Fruit fly (Drosophila melanogaster) whole organism, prepupa: ENCODE data around the gene CG12951.

Experiments
- CG10631 ChIP-seq: fragments of 200-800 bp; sonication (Bioruptor generic); optimal IDR thresholded peaks from 2 replicates; lab custom pipeline; 2016; ENCODE audit warnings: missing biosample characterization, missing genetic modification characterization
- CG11902 ChIP-seq: fragments of 200-800 bp; sonication (Bioruptor generic); optimal IDR thresholded peaks from 3 replicates; lab custom pipeline; 2016; ENCODE audit warnings: missing biosample characterization, missing genetic modification characterization
- CG1621 ChIP-seq: fragments of 200-800 bp; sonication (Bioruptor generic); optimal IDR thresholded peaks from 3 replicates; lab custom pipeline; 2018; ENCODE audit warnings: missing biosample characterization, mild to moderate bottlenecking, missing genetic modification characterization
- CG16779 ChIP-seq: fragments of 200-800 bp; sonication (Bioruptor generic); optimal IDR thresholded peaks from 3 replicates; lab custom pipeline; 2017; ENCODE audit warnings: missing biosample characterization, mild to moderate bottlenecking, missing genetic modification characterization
- CG3032 ChIP-seq: fragments of 200-800 bp; optimal IDR thresholded peaks from 2 replicates; lab custom pipeline; 2019; ENCODE audit warnings: missing biosample characterization, mild to moderate bottlenecking, missing genetic modification characterization, moderate library complexity
- CG32006 ChIP-seq: fragments of 200-800 bp; sonication (Bioruptor generic); optimal IDR thresholded peaks from 3 replicates; lab custom pipeline; 2017; ENCODE audit warnings: missing biosample characterization, mild to moderate bottlenecking, missing genetic modification characterization
- CG3919 ChIP-seq: fragments of 200-800 bp; sonication (Bioruptor generic); optimal IDR thresholded peaks from 3 replicates; lab custom pipeline; 2016; ENCODE audit warnings: missing biosample characterization, missing genetic modification characterization
- CG6276 ChIP-seq: fragments of 200-800 bp; sonication (Bioruptor generic); optimal IDR thresholded peaks from 2 replicates; lab custom pipeline; 2017; ENCODE audit warnings: missing biosample characterization, mild to moderate bottlenecking, missing genetic modification characterization
- CG6792 ChIP-seq: fragments of 200-800 bp; sonication (Bioruptor generic); optimal IDR thresholded peaks from 3 replicates; lab custom pipeline; 2016; ENCODE audit warnings: missing biosample characterization, missing genetic modification characterization
- CG6808 ChIP-seq: fragments of 200-800 bp; sonication (Bioruptor generic); optimal IDR thresholded peaks from 3 replicates; lab custom pipeline; 2017; ENCODE audit warnings: missing biosample characterization, missing genetic modification characterization, mild to moderate bottlenecking, moderate library complexity, missing genetic modification reagents
- CG7368 ChIP-seq: fragments of 200-800 bp; sonication (Bioruptor generic); optimal IDR thresholded peaks from 3 replicates; lab custom pipeline; 2016; ENCODE audit warnings: missing biosample characterization, missing genetic modification characterization
- CG8119 ChIP-seq: fragments of 200-800 bp; sonication (Bioruptor generic); IDR thresholded peaks from 3 replicates; pipeline ENCODE4 v1.3.6; 2022; ENCODE audit warnings: missing biosample characterization, missing genetic modification characterization
- CG8319 ChIP-seq: fragments of 200-800 bp; sonication (Bioruptor generic); optimal IDR thresholded peaks from 3 replicates; lab custom pipeline; 2016; ENCODE audit warnings: missing biosample characterization, missing genetic modification characterization
- CG8632 ChIP-seq: fragments of 200-800 bp; sonication (Bioruptor generic); optimal IDR thresholded peaks from 3 replicates; lab custom pipeline; 2016; ENCODE audit warnings: missing biosample characterization, missing genetic modification characterization
- CG9139 ChIP-seq: fragments of 200-800 bp; sonication (Bioruptor generic); optimal IDR thresholded peaks from 3 replicates; lab custom pipeline; 2017; ENCODE audit warnings: missing biosample characterization, mild to moderate bottlenecking, missing genetic modification characterization
- Eip78C ChIP-seq: fragments of 200-800 bp; sonication (Bioruptor generic); peaks from one replicate; lab custom pipeline; 2016; ENCODE audit warnings: missing biosample characterization, missing genetic modification characterization
- Eip93F ChIP-seq: fragments of 200-800 bp; sonication (Bioruptor generic); optimal IDR thresholded peaks from 2 replicates; lab custom pipeline; 2016; ENCODE audit warnings: missing biosample characterization, mild to moderate bottlenecking, missing genetic modification characterization
- Ets96B ChIP-seq: fragments of 200-800 bp; optimal IDR thresholded peaks from 2 replicates; lab custom pipeline; 2019; ENCODE audit warnings: missing biosample characterization, mild to moderate bottlenecking, missing genetic modification characterization, moderate library complexity
- Gug ChIP-seq: fragments of 200-800 bp; sonication (Bioruptor generic); IDR thresholded peaks from 2 replicates; pipeline ENCODE4 v1.3.6; 2022; ENCODE audit warnings: missing biosample characterization, missing genetic modification characterization
- Hr39 ChIP-seq: fragments of 200-800 bp; sonication (Bioruptor generic); optimal IDR thresholded peaks from 2 replicates; lab custom pipeline; 2016; ENCODE audit warnings: missing biosample characterization, missing genetic modification characterization
- Hr4 ChIP-seq: fragments of 200-800 bp; sonication (Bioruptor generic); optimal IDR thresholded peaks from 3 replicates; lab custom pipeline; 2016; ENCODE audit warnings: missing biosample characterization, missing genetic modification characterization
- Met ChIP-seq: fragments of 200-800 bp; sonication (Bioruptor generic); optimal IDR thresholded peaks from 3 replicates; lab custom pipeline; 2016; ENCODE audit warnings: missing biosample characterization, missing genetic modification characterization
- Smox ChIP-seq: fragments of 200-800 bp; sonication (Bioruptor generic); optimal IDR thresholded peaks from 3 replicates; lab custom pipeline; 2016; ENCODE audit warnings: missing biosample characterization, missing genetic modification characterization
- Sox102F ChIP-seq: fragments of 200-800 bp; sonication (Bioruptor generic); optimal IDR thresholded peaks from 2 replicates; lab custom pipeline; 2016; ENCODE audit warnings: missing biosample characterization, mild to moderate bottlenecking, missing genetic modification characterization
- Sox14 ChIP-seq: fragments of 200-800 bp; sonication (Bioruptor generic); optimal IDR thresholded peaks from 3 replicates; lab custom pipeline; 2016; ENCODE audit warnings: missing biosample characterization, missing genetic modification characterization
- achi ChIP-seq: fragments of 200-800 bp; sonication (Bioruptor generic); optimal IDR thresholded peaks from 3 replicates; lab custom pipeline; 2016; ENCODE audit warnings: missing biosample characterization, missing genetic modification characterization
- acj6 ChIP-seq: fragments of 200-800 bp; sonication (Bioruptor generic); optimal IDR thresholded peaks from 3 replicates; lab custom pipeline; 2016; ENCODE audit warnings: missing biosample characterization, missing genetic modification characterization
- dsx ChIP-seq: fragments of 200-800 bp; optimal IDR thresholded peaks from 3 replicates; lab custom pipeline; 2019; ENCODE audit warnings: missing biosample characterization, mild to moderate bottlenecking, missing genetic modification characterization, moderate library complexity; ENCODE audit not compliant: poor library complexity, severe bottlenecking
- esn ChIP-seq: fragments of 200-800 bp; sonication (Bioruptor generic); optimal IDR thresholded peaks from 2 replicates; lab custom pipeline; 2016; ENCODE audit warnings: missing biosample characterization, mild to moderate bottlenecking, missing genetic modification characterization, moderate library complexity
- fd85E ChIP-seq: fragments of 200-800 bp; sonication (Bioruptor generic); optimal IDR thresholded peaks from 3 replicates; lab custom pipeline; 2016; ENCODE audit warnings: missing biosample characterization, missing genetic modification characterization
- fkh ChIP-seq: fragments of 200-800 bp; sonication (Bioruptor generic); optimal IDR thresholded peaks from 3 replicates; lab custom pipeline; 2017; ENCODE audit warnings: missing biosample characterization, mild to moderate bottlenecking, missing genetic modification characterization, moderate library complexity
- net ChIP-seq: fragments of 200-800 bp; sonication (Bioruptor generic); optimal IDR thresholded peaks from 3 replicates; lab custom pipeline; 2016; ENCODE audit warnings: missing biosample characterization, missing genetic modification characterization
- pdm3 ChIP-seq: fragments of 200-800 bp; sonication (Bioruptor generic); optimal IDR thresholded peaks from 3 replicates; lab custom pipeline; 2016; ENCODE audit warnings: missing biosample characterization, missing genetic modification characterization
- salr ChIP-seq, 2 experiments: fragments of 200-800 bp; sonication (Bioruptor generic); optimal IDR thresholded peaks; 3 replicates each; lab custom pipeline; 2016 to 2018; ENCODE audit warnings: missing biosample characterization in 2 of 2, missing genetic modification characterization in 2 of 2, mild to moderate bottlenecking in 1 of 2
- ss ChIP-seq, 2 experiments: fragments of 200-800 bp; sonication (Bioruptor generic); optimal IDR thresholded peaks; 2 replicates in 1 of 2; 3 replicates in 1 of 2; lab custom pipeline; 2017 to 2018; ENCODE audit warnings: mild to moderate bottlenecking in 2 of 2, missing biosample characterization in 2 of 2, missing genetic modification characterization in 2 of 2, moderate library complexity in 1 of 2
- topi ChIP-seq: fragments of 200-800 bp; sonication (Bioruptor generic); optimal IDR thresholded peaks from 3 replicates; lab custom pipeline; 2016; ENCODE audit warnings: missing biosample characterization, missing genetic modification characterization

Gene CG12951

DNA sequence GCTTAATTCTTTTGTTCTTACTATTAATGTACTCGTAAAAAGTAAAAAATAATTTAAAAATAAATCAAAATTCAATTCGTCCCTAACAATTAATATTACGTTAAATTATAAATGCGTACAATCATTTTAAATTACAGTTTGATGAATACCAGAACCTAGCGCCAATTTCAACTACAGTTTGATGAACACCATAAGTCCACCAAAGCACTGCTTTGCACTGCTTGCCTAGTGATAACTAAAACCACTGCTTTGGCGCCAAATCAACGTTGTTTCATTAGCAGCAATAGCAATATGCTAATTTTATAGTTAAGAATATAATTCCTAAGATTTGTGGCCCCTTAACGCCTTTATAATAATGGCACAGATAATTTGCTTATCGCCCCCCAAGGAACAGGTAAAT lies 1.3 kb downstream of the CG12951 start:
- TF ChIP-seq esn = no peak
- TF ChIP-seq CG6276 (GFP tag; lab: Kevin White, UChicago) = no peak
- TF ChIP-seq Smox = no peak
- no peak for TF ChIP-seq salr (GFP tag; optimal IDR thresholded peaks at IDR 0.05; lab: Kevin White, UChicago)
- TF ChIP-seq CG32006 = no peak
- TF ChIP-seq Hr39 (GFP tag; lab: Kevin White, UChicago) = no peak
- no peak for TF ChIP-seq CG6792 (GFP tag; lab: Kevin White, UChicago)
- TF ChIP-seq CG11902 = no peak
- TF ChIP-seq pdm3 (GFP tag; lab: Kevin White, UChicago) = no peak
- no peak for TF ChIP-seq fd85E (GFP tag; lab: Kevin White, UChicago)
- no peak for TF ChIP-seq topi (GFP tag; lab: Kevin White, UChicago)
- TF ChIP-seq acj6 (GFP tag; lab: Kevin White, UChicago) = no peak
- no peak for TF ChIP-seq Hr4 (GFP tag; lab: Kevin White, UChicago)

DNA sequence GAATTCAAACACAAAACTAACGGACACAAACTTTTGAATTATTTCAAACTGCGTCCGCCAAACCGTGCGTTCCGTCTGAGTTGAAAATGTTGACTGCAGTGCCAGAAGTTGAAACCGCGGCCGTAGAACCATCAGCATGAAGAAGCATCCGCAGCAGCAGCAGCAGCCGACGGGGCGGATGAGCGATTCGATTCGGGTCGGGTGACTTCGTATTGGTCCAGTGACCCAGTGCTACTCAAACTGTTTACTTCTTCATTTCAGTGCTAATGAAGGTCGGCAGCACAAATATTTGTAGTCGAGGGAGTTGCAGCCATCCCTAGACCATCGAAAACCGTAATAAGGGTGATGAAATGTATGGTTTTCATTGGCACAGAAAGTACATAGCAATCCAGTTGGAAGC lies 1.7 kb downstream of the CG12951 start, which contains the start of gene CG8861:
CG8861 (minus strand) TSS at position 101 of the 400 bp plus-strand sequence.
- no peak for TF ChIP-seq CG8319

DNA sequence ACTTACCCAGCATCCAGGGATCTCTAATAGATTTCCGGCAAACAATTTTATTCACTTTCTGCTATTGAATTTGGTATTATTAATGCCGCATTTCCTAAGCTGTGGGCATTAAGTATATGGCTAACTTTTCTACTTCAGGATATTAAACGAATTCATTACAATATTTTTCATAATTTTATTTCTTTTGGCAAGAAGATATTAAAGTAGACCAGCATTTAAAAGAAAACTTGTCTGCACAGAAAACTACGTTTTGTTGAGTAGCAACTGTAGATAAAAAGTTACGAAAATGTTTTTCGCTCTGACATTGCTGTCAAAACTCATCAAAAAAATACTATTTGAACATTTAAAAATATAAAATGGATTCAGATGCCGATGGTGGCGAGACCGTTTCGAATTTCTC lies 8.7 kb downstream of the CG12951 start, which contains the start of gene HP1e:
HP1e (plus strand) TSS at position 301 of the 400 bp plus-strand sequence.
- TF ChIP-seq CG10631 (GFP tag; lab: Kevin White, UChicago) (no peak), esn (no peak), CG16779 (no peak), Sox14 (GFP tag; lab: Kevin White, UChicago) (no peak), CG9139 (GFP tag; lab: Kevin White, UChicago) (no peak), CG6792 (GFP tag; lab: Kevin White, UChicago) (no peak), Eip93F (GFP tag; lab: Kevin White, UChicago) (no peak), Sox102F (GFP tag; lab: Kevin White, UChicago) (no peak)

DNA sequence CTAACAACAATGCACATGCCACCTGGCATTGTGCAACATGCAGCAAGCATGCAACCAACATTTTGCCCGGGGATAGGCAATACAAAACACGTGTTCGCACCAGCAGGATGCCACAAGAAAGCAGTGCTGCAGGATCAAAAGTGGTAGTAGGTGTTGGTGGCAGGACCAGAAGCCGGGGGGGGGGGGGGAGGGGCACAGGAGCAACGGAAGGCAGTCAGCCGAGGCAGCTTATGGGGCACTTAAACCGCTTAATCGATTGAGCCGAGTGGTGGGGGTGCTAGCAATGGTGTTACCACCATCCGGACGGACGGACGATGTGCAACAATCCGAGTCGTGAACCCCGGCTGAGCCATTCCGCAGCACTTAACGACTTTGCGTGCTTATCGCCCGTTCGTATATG lies 33.0 kb downstream of the CG12951 start:
- no peak for TF ChIP-seq CG6808 (GFP tag; lab: Kevin White, UChicago)
- TF ChIP-seq Met (GFP tag; lab: Kevin White, UChicago) = no peak
- no peak for TF ChIP-seq acj6 (GFP tag; lab: Kevin White, UChicago)
- TF ChIP-seq Gug (GFP tag; lab: Robert Waterston, UW) = no peak

DNA sequence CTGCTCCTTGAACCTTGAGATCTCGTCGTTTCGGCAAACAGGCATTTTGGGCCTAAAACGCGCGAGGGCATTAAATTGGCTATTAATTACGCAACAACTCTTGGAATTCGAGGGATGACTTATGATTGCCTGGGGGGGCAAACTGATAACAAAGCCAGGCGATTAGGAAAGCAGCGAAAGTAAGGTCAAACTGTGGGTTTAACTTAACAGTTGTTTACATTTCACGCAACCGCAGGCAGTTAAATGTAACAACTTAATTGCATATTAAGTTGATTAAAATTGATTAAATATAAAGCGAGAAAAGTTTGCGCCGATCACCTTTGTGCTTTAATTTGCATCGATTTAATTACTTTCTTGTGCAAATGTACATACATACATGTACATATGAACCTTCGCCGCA lies 42.4 kb downstream of the CG12951 start:
- TF ChIP-seq CG3919 (GFP tag; lab: Kevin White, UChicago) (no peak), CG8119 (GFP tag; lab: Robert Waterston, UW) (no peak), Sox102F (GFP tag; lab: Kevin White, UChicago) (no peak), Ets96B (tag; lab: Kevin White, UChicago) (no peak), CG1621 (tag; lab: Kevin White, UChicago) (no peak), fkh (GFP tag; lab: Kevin White, UChicago) (no peak), Met (GFP tag; lab: Kevin White, UChicago) (no peak), ss (GFP tag; optimal IDR thresholded peaks at IDR 0.05; lab: Kevin White, UChicago) (no peak), acj6 (GFP tag; lab: Kevin White, UChicago) (no peak), CG8632 (GFP tag; lab: Kevin White, UChicago) (no peak), net (GFP tag; lab: Kevin White, UChicago) (no peak), dsx (no peak), fd85E (GFP tag; lab: Kevin White, UChicago) (no peak), Eip93F (GFP tag; lab: Kevin White, UChicago) (no peak), CG11902 (no peak), CG7368 (GFP tag; lab: Kevin White, UChicago) (no peak), achi (GFP tag; lab: Kevin White, UChicago) (no peak), Eip78C (GFP tag; lab: Kevin White, UChicago) (no peak), CG8319 (no peak), CG3032 (tag; lab: Kevin White, UChicago) (no peak)
- TF ChIP-seq, all 60 proteins: peak for 0
